Worm (Caenorhabditis elegans): ENCODE data around the gene C09G1.5.
A peak's percentile ranks its signal among the peaks of the same experiment; 100 is the strongest.

The C09G1.5 gene

ce11 chrX:15993916-15994315, 35.0 kb downstream of the C09G1.5 start:
- TF ChIP-seq ztf-25 (GFP tag; IDR thresholded peaks at IDR 0.05) = no peak
- no peak for TF ChIP-seq attf-3 (GFP tag; conservative IDR thresholded peaks at IDR 0.05)
- TF ChIP-seq lin-35 (GFP tag; optimal IDR thresholded peaks at IDR 0.05) = no peak
- no peak for TF ChIP-seq mxl-1 (tag; optimal IDR thresholded peaks at IDR 0.05)
- no peak for TF ChIP-seq die-1 (tag; optimal IDR thresholded peaks at IDR 0.05)
- TF ChIP-seq lag-1 (GFP tag; IDR thresholded peaks at IDR 0.05) = no peak
- no peak for TF ChIP-seq tlf-1 (GFP tag; optimal IDR thresholded peaks at IDR 0.05)
- no peak for TF ChIP-seq zim-3 (tag; optimal IDR thresholded peaks at IDR 0.05)
- no peak for TF ChIP-seq madf-6 (GFP tag; IDR thresholded peaks at IDR 0.05)
- TF ChIP-seq Y56A3A.18 (GFP tag; IDR thresholded peaks at IDR 0.05) = no peak
- no peak for TF ChIP-seq T07F8.4 (tag; optimal IDR thresholded peaks at IDR 0.05)
- no peak for TF ChIP-seq xnd-1 (tag; optimal IDR thresholded peaks at IDR 0.05)
- TF ChIP-seq F55B11.4 (tag; optimal IDR thresholded peaks at IDR 0.05; ENCODE audit: borderline replicate concordance, insufficient read depth) = no peak
- TF ChIP-seq F52B5.7 (tag; optimal IDR thresholded peaks at IDR 0.05) = no peak
- no peak for TF ChIP-seq nfyb-1 (GFP tag; IDR thresholded peaks at IDR 0.05)
- TF ChIP-seq nfya-2 (GFP tag; IDR thresholded peaks at IDR 0.05) = no peak
- no peak for TF ChIP-seq nhr-179 (tag; optimal IDR thresholded peaks at IDR 0.05)
- TF ChIP-seq tbp1 (GFP tag; optimal IDR thresholded peaks at IDR 0.05) = no peak

DNA sequence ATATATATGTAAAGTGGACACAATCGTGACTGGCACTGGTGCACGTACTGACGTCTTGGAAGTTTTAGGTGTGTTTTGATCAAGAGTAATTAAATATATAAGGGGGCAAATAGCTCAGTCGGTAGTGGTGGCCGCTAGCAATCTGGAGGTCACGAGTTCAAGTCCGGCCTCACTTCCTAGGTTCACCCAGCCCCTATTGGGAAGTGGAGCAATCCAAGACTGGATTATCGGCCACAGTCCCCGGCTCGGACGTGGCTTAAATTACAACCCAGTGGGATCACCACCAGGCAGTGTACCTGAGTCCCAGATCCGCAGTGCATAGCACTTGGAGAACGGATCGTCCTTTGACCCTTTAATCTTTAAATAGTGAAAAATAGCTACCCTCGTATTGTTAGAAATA, 38.3 kb downstream of the C09G1.5 start:
- 0 out of 2 replicates have a peak, but pooled peaks have one; percentile 50 for TF ChIP-seq lin-26 (GFP tag; IDR thresholded peaks at IDR 0.05)
- TF ChIP-seq F52B5.7 (tag; optimal IDR thresholded peaks at IDR 0.05) = no peak
- no peak for TF ChIP-seq rpc-1 (optimal IDR thresholded peaks at IDR 0.05)
- TF ChIP-seq rpc-1 (tag; optimal IDR thresholded peaks at IDR 0.05) = peak; percentile 34

DNA sequence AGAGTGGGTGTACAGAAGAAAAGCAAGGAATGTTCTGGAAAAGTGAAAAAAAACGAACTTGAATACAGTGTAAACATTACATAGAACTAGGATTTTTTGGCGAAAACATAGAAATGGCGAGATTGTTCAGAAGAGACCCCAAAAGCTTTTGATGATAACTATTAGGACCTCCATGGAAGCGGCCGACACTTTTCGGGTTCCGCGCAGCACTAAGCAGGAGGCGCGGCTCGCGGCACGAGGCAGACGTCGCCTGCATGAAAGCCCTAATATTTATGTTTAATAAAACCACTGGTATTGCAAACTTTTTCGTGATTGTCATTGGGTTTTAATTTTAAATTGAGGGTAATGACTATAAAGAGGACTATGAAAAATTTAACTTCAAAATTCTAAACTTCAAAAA, 39.1 kb downstream of the C09G1.5 start:
- no peak for TF ChIP-seq F33H1.4 (GFP tag; IDR thresholded peaks at IDR 0.05)
- TF ChIP-seq snpc-4 (GFP tag; optimal IDR thresholded peaks at IDR 0.05) = no peak
- TF ChIP-seq snpc-4 (tag; optimal IDR thresholded peaks at IDR 0.05) = peak in 3 of 4 experiments; percentile 16 to 74 (median 72)
- 0 out of 2 replicates have a peak, but pooled peaks have one; percentile 39 for TF ChIP-seq zfh-2 (GFP tag; conservative IDR thresholded peaks at IDR 0.05)

DNA sequence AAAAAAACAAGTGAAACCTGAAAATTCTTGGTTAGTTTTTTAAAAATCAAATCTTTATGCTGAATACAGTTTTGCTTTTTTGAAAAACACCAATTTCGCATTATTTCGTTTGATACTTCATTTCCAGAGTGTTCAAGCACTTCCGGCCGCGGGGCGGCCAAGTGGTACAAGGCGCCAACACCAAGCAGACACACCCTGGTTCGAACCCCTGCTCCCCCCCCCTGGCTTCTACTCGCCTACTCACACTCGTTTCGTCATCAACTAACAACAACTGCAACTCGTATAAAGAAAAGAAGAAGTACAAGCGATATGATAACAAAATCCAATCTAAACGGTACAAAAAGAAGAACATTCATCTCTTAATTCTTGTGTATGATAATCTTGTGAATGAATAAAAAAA, 43.9 kb downstream of the C09G1.5 start:
- TF ChIP-seq tbp1 (GFP tag; optimal IDR thresholded peaks at IDR 0.05) = peak; percentile 45
- TF ChIP-seq Y56A3A.18 (GFP tag; IDR thresholded peaks at IDR 0.05) = 0 out of 2 replicates have a peak, but pooled peaks have one; percentile 48
- no peak for TF ChIP-seq dpff-1 (tag; optimal IDR thresholded peaks at IDR 0.05)
- TF ChIP-seq Y95B8A.8 (GFP tag; IDR thresholded peaks at IDR 0.05) = no peak
- TF ChIP-seq ccch-3 (GFP tag; optimal IDR thresholded peaks at IDR 0.05) = no peak
- no peak for TF ChIP-seq snpc-4 (GFP tag; optimal IDR thresholded peaks at IDR 0.05)
- TF ChIP-seq snpc-4 (tag; optimal IDR thresholded peaks at IDR 0.05) = peak in 2 of 4 experiments; percentile 12 to 56
- 0 out of 2 replicates have a peak, but pooled peaks have one; percentile 5 for TF ChIP-seq egrh-3 (GFP tag; IDR thresholded peaks at IDR 0.05)
- TF ChIP-seq hsf-1 (GFP tag; IDR thresholded peaks at IDR 0.05) = peak; percentile 28; the same call in 1 of the 2 replicates
- TF ChIP-seq akir-1 (GFP tag; optimal IDR thresholded peaks at IDR 0.05) = no peak
- TF ChIP-seq B0035.1 (tag; optimal IDR thresholded peaks at IDR 0.05) = no peak
- TF ChIP-seq madf-3 (GFP tag; IDR thresholded peaks at IDR 0.05) = peak; percentile 65; the same call in 1 of the 2 replicates
- TF ChIP-seq ekl-4 (GFP tag; IDR thresholded peaks at IDR 0.05) = peak; percentile 39; the same call in 1 of the 2 replicates
- TF ChIP-seq snpc-1.3 (tag; optimal IDR thresholded peaks at IDR 0.05; ENCODE audit: insufficient read depth) = no peak
- no peak for TF ChIP-seq attf-3 (GFP tag; conservative IDR thresholded peaks at IDR 0.05)
- TF ChIP-seq lin-26 (GFP tag; IDR thresholded peaks at IDR 0.05) = peak; percentile 28; the same call in 1 of the 2 replicates
- TF ChIP-seq cebp-2 (GFP tag; IDR thresholded peaks at IDR 0.05) = no peak
- no peak for TF ChIP-seq aptf-3 (GFP tag; IDR thresholded peaks at IDR 0.05)
- TF ChIP-seq T26A5.8 (tag; optimal IDR thresholded peaks at IDR 0.05) = no peak
- no peak for TF ChIP-seq F39B2.1 (GFP tag; IDR thresholded peaks at IDR 0.05)
- TF ChIP-seq sptf-2 (GFP tag; optimal IDR thresholded peaks at IDR 0.05) = no peak
- peak; percentile 25 for TF ChIP-seq B0261.1 (tag; optimal IDR thresholded peaks at IDR 0.05)
- no peak for TF ChIP-seq K11D2.4 (GFP tag; IDR thresholded peaks at IDR 0.05)
- no peak for TF ChIP-seq nhr-80 (tag; optimal IDR thresholded peaks at IDR 0.05)
- no peak for TF ChIP-seq F49E8.2 (tag; optimal IDR thresholded peaks at IDR 0.05; ENCODE audit: insufficient read depth)
- no peak for TF ChIP-seq F52B5.7 (tag; optimal IDR thresholded peaks at IDR 0.05)
